Fruit fly (Drosophila melanogaster) whole organism, embryonic: Measurements from ENCODE around the gene SoYb.

Experiments
- CG30431 ChIP-seq: fragments of 200-800 bp; sonication (Bioruptor generic); optimal IDR thresholded peaks from 2 replicates; lab custom pipeline; 2017; ENCODE audit warnings: missing biosample characterization, missing genetic modification characterization
- CG34422 ChIP-seq: fragments of 200-800 bp; sonication (Bioruptor generic); IDR thresholded peaks from 3 replicates; pipeline ENCODE4 v1.3.6; 2022; ENCODE audit warnings: missing biosample characterization, missing genetic modification characterization
- CG4282 ChIP-seq: fragments of 200-800 bp; sonication (Bioruptor generic); optimal IDR thresholded peaks from 2 replicates; lab custom pipeline; 2016; ENCODE audit warnings: missing biosample characterization, missing genetic modification characterization
- Chrac-16 ChIP-seq: fragments of 200-800 bp; sonication (Bioruptor generic); optimal IDR thresholded peaks from 3 replicates; lab custom pipeline; 2016; ENCODE audit warnings: missing biosample characterization, missing genetic modification characterization
- HHEX ChIP-seq: fragments of 200-800 bp; sonication (Bioruptor generic); optimal IDR thresholded peaks from 3 replicates; lab custom pipeline; 2017; ENCODE audit warnings: missing biosample characterization, mild to moderate bottlenecking, missing genetic modification characterization, missing genetic modification reagents
- mirr ChIP-seq: fragments of 200-800 bp; sonication (Bioruptor generic); optimal IDR thresholded peaks from 3 replicates; lab custom pipeline; 2018; ENCODE audit warnings: missing biosample characterization, mild to moderate bottlenecking, missing genetic modification characterization
- sima ChIP-seq: fragments of 200-800 bp; sonication (Bioruptor generic); optimal IDR thresholded peaks from 2 replicates; lab custom pipeline; 2016; ENCODE audit warnings: missing biosample characterization, missing genetic modification characterization
- slp2 ChIP-seq: fragments of 200-800 bp; sonication (Bioruptor generic); optimal IDR thresholded peaks from 2 replicates; lab custom pipeline; 2016; ENCODE audit warnings: missing biosample characterization, missing genetic modification characterization
- zfh2 ChIP-seq: fragments of 200-800 bp; sonication (Bioruptor generic); optimal IDR thresholded peaks from 2 replicates; lab custom pipeline; 2016; ENCODE audit warnings: missing biosample characterization, missing genetic modification characterization

dm6 chr2L:10033410-10033809 is 30.9 kb upstream of the SoYb start:
- no peak for TF ChIP-seq CG34422 (GFP tag; lab: Robert Waterston, UW)
- TF ChIP-seq mirr (GFP tag; lab: Kevin White, UChicago) = no peak
- no peak for TF ChIP-seq zfh2 (GFP tag; lab: Kevin White, UChicago)
- no peak for TF ChIP-seq HHEX
- TF ChIP-seq slp2 = no peak
- TF ChIP-seq sima (GFP tag; lab: Kevin White, UChicago) = no peak
- TF ChIP-seq CG4282 (GFP tag; lab: Kevin White, UChicago) = no peak
- no peak for TF ChIP-seq CG30431 (GFP tag; lab: Kevin White, UChicago)
- no peak for TF ChIP-seq Chrac-16 (GFP tag; lab: Kevin White, UChicago)
